Worm (Caenorhabditis elegans): ENCODE results near the gene ttll-5.

DNA sequence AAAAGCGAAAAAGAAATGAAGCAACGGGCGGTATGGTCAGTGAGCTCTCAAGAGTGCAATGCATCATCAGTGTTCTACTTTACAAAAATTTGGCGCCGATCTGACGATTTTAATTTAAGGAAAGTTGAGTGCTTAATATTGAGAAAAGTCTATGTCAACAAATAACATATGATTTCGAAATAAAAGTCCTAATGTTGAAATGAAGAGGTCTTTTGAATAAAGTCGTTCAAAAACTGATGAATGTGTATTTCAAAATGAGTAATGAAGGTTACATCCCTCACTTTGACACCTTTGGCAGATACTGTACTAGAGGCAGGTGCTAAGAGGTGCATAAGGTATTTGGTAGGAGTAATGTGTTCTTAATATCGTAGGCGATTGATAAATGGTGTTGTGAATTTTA is 11.4 kb upstream of the ttll-5 start:
- TF ChIP-seq nhr-77 (tag; optimal IDR thresholded peaks at IDR 0.05) (no peak), nhr-11 (tag; optimal IDR thresholded peaks at IDR 0.05) (no peak), lin-39 (tag; optimal IDR thresholded peaks at IDR 0.05) (no peak), lin-11 (tag; optimal IDR thresholded peaks at IDR 0.05) (no peak), unc-39 (tag; optimal IDR thresholded peaks at IDR 0.05) (no peak), snpc-4 (tag; optimal IDR thresholded peaks at IDR 0.05) (no peak), sma-9 (GFP tag; optimal IDR thresholded peaks at IDR 0.05) (no peak), sma-9 (tag; optimal IDR thresholded peaks at IDR 0.05) (no peak), unc-62 (GFP tag; optimal IDR thresholded peaks at IDR 0.05) (no peak), elt-3 (tag; optimal IDR thresholded peaks at IDR 0.05) (no peak), ama-1 (optimal IDR thresholded peaks at IDR 0.05) (no peak), blmp-1 (tag; optimal IDR thresholded peaks at IDR 0.05; ENCODE audit: insufficient read depth) (no peak), crh-2 (tag; optimal IDR thresholded peaks at IDR 0.05) (no peak)

Data from whole organism, L2 larva.